Fruit fly (Drosophila melanogaster): Measurements from ENCODE around the gene CG12204.

The CG12204 gene

dm6 chrX:19495611-19496583, 1.7 kb upstream of the CG12204 start (continued):
- TF ChIP-seq Sox102F (GFP tag; optimal IDR thresholded peaks at IDR 0.05) (peak; percentile 64), dsx (GFP tag; optimal IDR thresholded peaks at IDR 0.05; ENCODE audit: poor library complexity, severe bottlenecking) (no peak), CG6854 (GFP tag; optimal IDR thresholded peaks at IDR 0.05) (no peak), salr (GFP tag; optimal IDR thresholded peaks at IDR 0.05) (peak in 1 of 2 experiments; percentile 59), achi (GFP tag; optimal IDR thresholded peaks at IDR 0.05) (peak; percentile 53), Ets21C (GFP tag; optimal IDR thresholded peaks at IDR 0.05) (peak; percentile 3), Gug (GFP tag; IDR thresholded peaks at IDR 0.05) (peak; percentile 73), fd85E (GFP tag; optimal IDR thresholded peaks at IDR 0.05) (peak; percentile 19), CG7368 (GFP tag; optimal IDR thresholded peaks at IDR 0.05) (peak; percentile 55), CG1621 (tag; optimal IDR thresholded peaks at IDR 0.05) (peak; percentile 64), CG32006 (GFP tag; optimal IDR thresholded peaks at IDR 0.05) (peak; percentile 84), svp (GFP tag) (peak; percentile 82), Sox15 (GFP tag; optimal IDR thresholded peaks at IDR 0.05) (peak; percentile 50), Hr4 (GFP tag; optimal IDR thresholded peaks at IDR 0.05) (peak; percentile 74), esn (GFP tag; optimal IDR thresholded peaks at IDR 0.05) (peak; percentile 61), CG31627 (GFP tag; optimal IDR thresholded peaks at IDR 0.05) (peak; percentile 69), CG9139 (GFP tag; optimal IDR thresholded peaks at IDR 0.05) (no peak)

dm6 chrX:19494830-19495610, 819 bp upstream of the CG12204 start, which contains the start of the genes ksh, CG14200 and Pfrx:
Gene ksh (minus strand): TSS chrX:19494992.
Gene CG14200 (plus strand): TSS chrX:19495505.
Gene Pfrx (plus strand): TSS chrX:19495505.
- TF ChIP-seq spab (GFP tag; optimal IDR thresholded peaks at IDR 0.05), result no peak
- TF ChIP-seq dsx (GFP tag; optimal IDR thresholded peaks at IDR 0.05; ENCODE audit: poor library complexity, severe bottlenecking), result peak; percentile 67
- TF ChIP-seq eg (GFP tag; IDR thresholded peaks at IDR 0.05), result 0 out of 3 replicates have a peak, but pooled peaks have one; percentile 24
- peak; percentile 5 for TF ChIP-seq topi (GFP tag; optimal IDR thresholded peaks at IDR 0.05)
- peak; percentile 34 for TF ChIP-seq Hr39 (GFP tag; optimal IDR thresholded peaks at IDR 0.05)
- no peak for TF ChIP-seq ss (GFP tag; optimal IDR thresholded peaks at IDR 0.05)
- TF ChIP-seq cyc (GFP tag; optimal IDR thresholded peaks at IDR 0.05), result peak; percentile 12
- TF ChIP-seq CG31627 (GFP tag; optimal IDR thresholded peaks at IDR 0.05), result peak; percentile 24
- TF ChIP-seq CG6792 (GFP tag; optimal IDR thresholded peaks at IDR 0.05), result no peak
- peak; percentile 49 for TF ChIP-seq Eip78C (GFP tag)
- peak; percentile 5 for TF ChIP-seq lz (GFP tag; optimal IDR thresholded peaks at IDR 0.05)

- 0 out of 3 replicates have a peak, but pooled peaks have one; percentile 17 for TF ChIP-seq CG6163 (GFP tag; IDR thresholded peaks at IDR 0.05)
- no peak for TF ChIP-seq achi (GFP tag; optimal IDR thresholded peaks at IDR 0.05)
These were observed 2.1 kb downstream of the CG12204 start, which contains the start of the genes pcm and ND-18 for dm6 chrX:19491984-19492584. Gene pcm (minus strand): TSS chrX:19492011. Gene ND-18 (plus strand): TSS chrX:19492421.

dm6 chrX:19485057-19485456, 9.1 kb downstream of the CG12204 start:
- TF ChIP-seq CG8632 (GFP tag; optimal IDR thresholded peaks at IDR 0.05) (no peak), CG6854 (GFP tag; optimal IDR thresholded peaks at IDR 0.05) (peak; percentile 37), CG1621 (tag; optimal IDR thresholded peaks at IDR 0.05) (peak; percentile 76), fd59A (GFP tag; optimal IDR thresholded peaks at IDR 0.05) (peak; percentile 31), CG8119 (GFP tag; IDR thresholded peaks at IDR 0.05) (peak; percentile 56), Ets96B (tag; optimal IDR thresholded peaks at IDR 0.05) (peak; percentile 73), dsx (GFP tag; optimal IDR thresholded peaks at IDR 0.05; ENCODE audit: poor library complexity, severe bottlenecking) (peak; percentile 66), CG32006 (GFP tag; optimal IDR thresholded peaks at IDR 0.05) (no peak), achi (GFP tag; optimal IDR thresholded peaks at IDR 0.05) (no peak), Smox (GFP tag; optimal IDR thresholded peaks at IDR 0.05) (no peak), Sox14 (GFP tag; optimal IDR thresholded peaks at IDR 0.05) (no peak), Ets21C (GFP tag; optimal IDR thresholded peaks at IDR 0.05) (no peak), acj6 (GFP tag; optimal IDR thresholded peaks at IDR 0.05) (no peak), eg (GFP tag; IDR thresholded peaks at IDR 0.05) (peak; percentile 53; the same call in 2 of the 3 replicates), CG9139 (GFP tag; optimal IDR thresholded peaks at IDR 0.05) (peak; percentile 87), vri (GFP tag; optimal IDR thresholded peaks at IDR 0.05) (no peak), CG11902 (GFP tag; optimal IDR thresholded peaks at IDR 0.05) (no peak), salr (GFP tag; optimal IDR thresholded peaks at IDR 0.05) (peak in 1 of 2 experiments; percentile 53), CG16779 (tag; optimal IDR thresholded peaks at IDR 0.05) (peak; percentile 62), ss (GFP tag; optimal IDR thresholded peaks at IDR 0.05) (peak; percentile 86 to 91), dac (GFP tag; optimal IDR thresholded peaks at IDR 0.05) (no peak), CG6163 (GFP tag; IDR thresholded peaks at IDR 0.05) (peak; percentile 79; the same call in 2 of the 3 replicates), CG6808 (GFP tag; optimal IDR thresholded peaks at IDR 0.05) (no peak)
